Worm (Caenorhabditis elegans): ENCODE results near the gene T23B7.3.

- TF ChIP-seq T22C8.4 (GFP tag; IDR thresholded peaks at IDR 0.05) (no peak), flt-1 (GFP tag; IDR thresholded peaks at IDR 0.05) (no peak), ztf-29 (GFP tag; IDR thresholded peaks at IDR 0.05) (no peak), cog-1 (tag; optimal IDR thresholded peaks at IDR 0.05) (no peak), ref-1 (GFP tag; conservative IDR thresholded peaks at IDR 0.05) (no peak), tab-1 (GFP tag; IDR thresholded peaks at IDR 0.05) (no peak)
These were observed 26.1 kb downstream of the T23B7.3 start, which contains the start of gene F11G11.13 for ce11 chrII:4876091-4876490.
